Worm (Caenorhabditis elegans) whole organism, late embryonic: ENCODE data around the gene pdl-1.

Experiments
- lin-11 ChIP-seq: fragments of 200-800 bp; sonication (Bioruptor generic); optimal IDR thresholded peaks from 2 replicates; lab custom pipeline; 2018; ENCODE audit warnings: mild to moderate bottlenecking, missing genetic modification characterization, missing compliant biosample characterization
- nfya-1 ChIP-seq: sonication (generic microtip); optimal IDR thresholded peaks from 2 replicates; lab custom pipeline; 2017; ENCODE audit warnings: missing genetic modification characterization, mild to moderate bottlenecking, missing compliant biosample characterization, antibody characterized with exemption, moderate library complexity
- pha-4 ChIP-seq: fragments of 150-350 bp; optimal IDR thresholded peaks from 2 replicates; lab custom pipeline; 2018; ENCODE audit warnings: missing biosample characterization, missing genetic modification reagents, missing genetic modification characterization
- sox-4 ChIP-seq: sonication (generic microtip); optimal IDR thresholded peaks from 2 replicates; lab custom pipeline; 2017; ENCODE audit warnings: mild to moderate bottlenecking, missing genetic modification characterization, inconsistent platforms, missing compliant biosample characterization
- ttx-3 ChIP-seq: sonication (generic microtip); optimal IDR thresholded peaks from 2 replicates; lab custom pipeline; 2016; ENCODE audit warnings: missing genetic modification reagents, missing genetic modification characterization, missing compliant biosample characterization

DNA sequence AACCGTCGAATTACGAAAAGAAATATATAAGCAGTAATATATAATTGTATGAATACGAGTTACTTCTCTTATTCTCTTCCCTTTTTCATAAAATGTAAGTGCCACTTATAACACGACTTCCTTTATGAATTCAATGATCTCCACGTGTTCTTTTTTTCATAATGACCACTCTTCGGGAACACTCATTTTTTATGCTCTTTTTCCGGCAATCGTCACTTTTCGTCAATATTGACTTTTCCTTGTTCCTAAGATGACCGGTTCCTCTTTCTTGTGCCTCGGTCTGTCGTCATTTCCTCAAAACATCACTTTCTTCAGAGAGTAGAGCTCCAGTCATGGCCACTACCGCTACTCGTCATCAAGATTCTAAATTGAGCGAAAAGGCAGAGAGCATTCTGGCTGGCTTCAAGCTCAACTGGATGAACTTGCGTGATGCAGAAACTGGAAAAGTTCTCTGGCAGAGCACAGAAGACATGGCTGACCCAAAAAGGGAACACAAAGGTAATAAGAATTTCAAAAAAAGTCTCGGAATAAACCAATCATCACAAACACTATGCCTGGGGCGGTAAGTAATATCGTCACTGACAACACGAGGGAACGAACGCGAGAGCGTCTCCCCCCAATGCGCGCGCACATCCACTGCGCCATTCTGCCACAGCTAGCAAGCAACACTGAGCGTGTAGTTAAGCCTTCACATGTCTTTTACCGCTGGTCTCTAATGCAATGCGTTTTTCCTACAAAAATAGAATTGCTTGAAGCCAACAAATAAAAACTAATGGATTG lies at the start of gene pdl-1:
- TF ChIP-seq pha-4 = no peak
- TF ChIP-seq ttx-3 (tag; lab: Kevin White, UChicago) = peak; percentile 89
- peak; percentile 54 for TF ChIP-seq nfya-1 (tag; lab: Kevin White, UChicago)
- peak; percentile 89 for TF ChIP-seq lin-11
- peak; percentile 94 for TF ChIP-seq sox-4 (tag; lab: Kevin White, UChicago)
